Fruit fly (Drosophila melanogaster) whole organism, prepupa: ENCODE measurements around the gene CG5946.

Experiments
- Blimp-1 ChIP-seq: fragments of 200-800 bp; sonication (Bioruptor generic); optimal IDR thresholded peaks from 3 replicates; lab custom pipeline; 2017; ENCODE audit warnings: missing biosample characterization, missing genetic modification characterization, mild to moderate bottlenecking, moderate library complexity, missing genetic modification reagents
- CG10631 ChIP-seq: fragments of 200-800 bp; sonication (Bioruptor generic); optimal IDR thresholded peaks from 2 replicates; lab custom pipeline; 2016; ENCODE audit warnings: missing biosample characterization, missing genetic modification characterization
- CG10669 ChIP-seq: fragments of 200-800 bp; sonication (Bioruptor generic); optimal IDR thresholded peaks from 3 replicates; lab custom pipeline; 2018; ENCODE audit warnings: missing biosample characterization, mild to moderate bottlenecking, missing genetic modification characterization, moderate library complexity
- CG11762 ChIP-seq: fragments of 200-800 bp; sonication (Bioruptor generic); optimal IDR thresholded peaks from 3 replicates; lab custom pipeline; 2016; ENCODE audit warnings: missing biosample characterization, missing genetic modification characterization; ENCODE audit not compliant: insufficient read depth
- CG11902 ChIP-seq: fragments of 200-800 bp; sonication (Bioruptor generic); optimal IDR thresholded peaks from 3 replicates; lab custom pipeline; 2016; ENCODE audit warnings: missing biosample characterization, missing genetic modification characterization
- CG16779 ChIP-seq: fragments of 200-800 bp; sonication (Bioruptor generic); optimal IDR thresholded peaks from 3 replicates; lab custom pipeline; 2017; ENCODE audit warnings: missing biosample characterization, mild to moderate bottlenecking, missing genetic modification characterization
- CG3032 ChIP-seq: fragments of 200-800 bp; optimal IDR thresholded peaks from 2 replicates; lab custom pipeline; 2019; ENCODE audit warnings: missing biosample characterization, mild to moderate bottlenecking, missing genetic modification characterization, moderate library complexity
- CG31627 ChIP-seq: fragments of 200-800 bp; sonication (Bioruptor generic); optimal IDR thresholded peaks from 3 replicates; lab custom pipeline; 2016; ENCODE audit warnings: missing biosample characterization, missing genetic modification characterization
- CG32006 ChIP-seq: fragments of 200-800 bp; sonication (Bioruptor generic); optimal IDR thresholded peaks from 3 replicates; lab custom pipeline; 2017; ENCODE audit warnings: missing biosample characterization, mild to moderate bottlenecking, missing genetic modification characterization
- CG4318 ChIP-seq: fragments of 200-800 bp; sonication (Bioruptor generic); optimal IDR thresholded peaks from 3 replicates; lab custom pipeline; 2017; ENCODE audit warnings: missing biosample characterization, mild to moderate bottlenecking, missing genetic modification characterization
- CG6163 ChIP-seq: fragments of 200-800 bp; sonication (Bioruptor generic); IDR thresholded peaks from 3 replicates; pipeline ENCODE4 v1.3.6; 2022; ENCODE audit warnings: missing biosample characterization, missing genetic modification characterization
- CG6276 ChIP-seq: fragments of 200-800 bp; sonication (Bioruptor generic); optimal IDR thresholded peaks from 2 replicates; lab custom pipeline; 2017; ENCODE audit warnings: missing biosample characterization, mild to moderate bottlenecking, missing genetic modification characterization
- CG6792 ChIP-seq: fragments of 200-800 bp; sonication (Bioruptor generic); optimal IDR thresholded peaks from 3 replicates; lab custom pipeline; 2016; ENCODE audit warnings: missing biosample characterization, missing genetic modification characterization
- CG6854 ChIP-seq: fragments of 200-800 bp; sonication (Bioruptor generic); optimal IDR thresholded peaks from 2 replicates; lab custom pipeline; 2017; ENCODE audit warnings: missing biosample characterization, mild to moderate bottlenecking, missing genetic modification characterization
- CG7368 ChIP-seq: fragments of 200-800 bp; sonication (Bioruptor generic); optimal IDR thresholded peaks from 3 replicates; lab custom pipeline; 2016; ENCODE audit warnings: missing biosample characterization, missing genetic modification characterization
- CG8119 ChIP-seq: fragments of 200-800 bp; sonication (Bioruptor generic); IDR thresholded peaks from 3 replicates; pipeline ENCODE4 v1.3.6; 2022; ENCODE audit warnings: missing biosample characterization, missing genetic modification characterization
- CG8319 ChIP-seq: fragments of 200-800 bp; sonication (Bioruptor generic); optimal IDR thresholded peaks from 3 replicates; lab custom pipeline; 2016; ENCODE audit warnings: missing biosample characterization, missing genetic modification characterization
- CG8632 ChIP-seq: fragments of 200-800 bp; sonication (Bioruptor generic); optimal IDR thresholded peaks from 3 replicates; lab custom pipeline; 2016; ENCODE audit warnings: missing biosample characterization, missing genetic modification characterization
- CG9139 ChIP-seq: fragments of 200-800 bp; sonication (Bioruptor generic); optimal IDR thresholded peaks from 3 replicates; lab custom pipeline; 2017; ENCODE audit warnings: missing biosample characterization, mild to moderate bottlenecking, missing genetic modification characterization
- Eip75B ChIP-seq: fragments of 200-800 bp; sonication (Bioruptor generic); optimal IDR thresholded peaks from 3 replicates; lab custom pipeline; 2016; ENCODE audit warnings: missing biosample characterization, missing genetic modification characterization
- Eip78C ChIP-seq: fragments of 200-800 bp; sonication (Bioruptor generic); peaks from one replicate; lab custom pipeline; 2016; ENCODE audit warnings: missing biosample characterization, missing genetic modification characterization
- Eip93F ChIP-seq: fragments of 200-800 bp; sonication (Bioruptor generic); optimal IDR thresholded peaks from 2 replicates; lab custom pipeline; 2016; ENCODE audit warnings: missing biosample characterization, mild to moderate bottlenecking, missing genetic modification characterization
- Ets96B ChIP-seq: fragments of 200-800 bp; optimal IDR thresholded peaks from 2 replicates; lab custom pipeline; 2019; ENCODE audit warnings: missing biosample characterization, mild to moderate bottlenecking, missing genetic modification characterization, moderate library complexity
- Gug ChIP-seq: fragments of 200-800 bp; sonication (Bioruptor generic); IDR thresholded peaks from 2 replicates; pipeline ENCODE4 v1.3.6; 2022; ENCODE audit warnings: missing biosample characterization, missing genetic modification characterization
- Hr38 ChIP-seq: sonication (Bioruptor generic); optimal IDR thresholded peaks from 2 replicates; lab custom pipeline; 2016; ENCODE audit warnings: missing biosample characterization, missing genetic modification characterization
- Lpt ChIP-seq: fragments of 200-800 bp; sonication (Bioruptor generic); optimal IDR thresholded peaks from 3 replicates; lab custom pipeline; 2016; ENCODE audit warnings: missing biosample characterization, missing genetic modification characterization
- Met ChIP-seq: fragments of 200-800 bp; sonication (Bioruptor generic); optimal IDR thresholded peaks from 3 replicates; lab custom pipeline; 2016; ENCODE audit warnings: missing biosample characterization, missing genetic modification characterization
- OdsH ChIP-seq: fragments of 200-800 bp; sonication (Bioruptor generic); optimal IDR thresholded peaks from 3 replicates; lab custom pipeline; 2016; ENCODE audit warnings: missing biosample characterization, missing genetic modification characterization
- Smox ChIP-seq: fragments of 200-800 bp; sonication (Bioruptor generic); optimal IDR thresholded peaks from 3 replicates; lab custom pipeline; 2016; ENCODE audit warnings: missing biosample characterization, missing genetic modification characterization
- Sox102F ChIP-seq: fragments of 200-800 bp; sonication (Bioruptor generic); optimal IDR thresholded peaks from 2 replicates; lab custom pipeline; 2016; ENCODE audit warnings: missing biosample characterization, mild to moderate bottlenecking, missing genetic modification characterization
- Sox14 ChIP-seq: fragments of 200-800 bp; sonication (Bioruptor generic); optimal IDR thresholded peaks from 3 replicates; lab custom pipeline; 2016; ENCODE audit warnings: missing biosample characterization, missing genetic modification characterization
- achi ChIP-seq: fragments of 200-800 bp; sonication (Bioruptor generic); optimal IDR thresholded peaks from 3 replicates; lab custom pipeline; 2016; ENCODE audit warnings: missing biosample characterization, missing genetic modification characterization
- cyc ChIP-seq: fragments of 200-800 bp; sonication (Bioruptor generic); optimal IDR thresholded peaks from 3 replicates; lab custom pipeline; 2016; ENCODE audit warnings: missing biosample characterization, missing genetic modification characterization
- dac ChIP-seq: fragments of 200-800 bp; sonication (Bioruptor generic); optimal IDR thresholded peaks from 2 replicates; lab custom pipeline; 2017; ENCODE audit warnings: missing biosample characterization, mild to moderate bottlenecking, missing genetic modification characterization
- dsx ChIP-seq: fragments of 200-800 bp; optimal IDR thresholded peaks from 3 replicates; lab custom pipeline; 2019; ENCODE audit warnings: missing biosample characterization, mild to moderate bottlenecking, missing genetic modification characterization, moderate library complexity; ENCODE audit not compliant: poor library complexity, severe bottlenecking
- eg ChIP-seq: fragments of 200-800 bp; sonication (Bioruptor generic); IDR thresholded peaks from 3 replicates; pipeline ENCODE4 v1.3.6; 2022; ENCODE audit warnings: missing biosample characterization, missing genetic modification characterization
- esn ChIP-seq: fragments of 200-800 bp; sonication (Bioruptor generic); optimal IDR thresholded peaks from 2 replicates; lab custom pipeline; 2016; ENCODE audit warnings: missing biosample characterization, mild to moderate bottlenecking, missing genetic modification characterization, moderate library complexity
- fd59A ChIP-seq: fragments of 200-800 bp; sonication (Bioruptor generic); optimal IDR thresholded peaks from 2 replicates; lab custom pipeline; 2017; ENCODE audit warnings: missing biosample characterization, mild to moderate bottlenecking, missing genetic modification characterization, missing genetic modification reagents
- fd85E ChIP-seq: fragments of 200-800 bp; sonication (Bioruptor generic); optimal IDR thresholded peaks from 3 replicates; lab custom pipeline; 2016; ENCODE audit warnings: missing biosample characterization, missing genetic modification characterization
- fkh ChIP-seq: fragments of 200-800 bp; sonication (Bioruptor generic); optimal IDR thresholded peaks from 3 replicates; lab custom pipeline; 2017; ENCODE audit warnings: missing biosample characterization, mild to moderate bottlenecking, missing genetic modification characterization, moderate library complexity
- lz ChIP-seq: fragments of 200-800 bp; sonication (Bioruptor generic); optimal IDR thresholded peaks from 3 replicates; lab custom pipeline; 2016; ENCODE audit warnings: missing biosample characterization, missing genetic modification characterization
- pdm3 ChIP-seq: fragments of 200-800 bp; sonication (Bioruptor generic); optimal IDR thresholded peaks from 3 replicates; lab custom pipeline; 2016; ENCODE audit warnings: missing biosample characterization, missing genetic modification characterization
- spab ChIP-seq: fragments of 200-800 bp; sonication (Bioruptor generic); optimal IDR thresholded peaks from 2 replicates; lab custom pipeline; 2017; ENCODE audit warnings: missing biosample characterization, mild to moderate bottlenecking, missing genetic modification characterization, missing genetic modification reagents
- svp ChIP-seq: fragments of 200-800 bp; sonication (Bioruptor generic); peaks from one replicate; lab custom pipeline; 2016; ENCODE audit warnings: missing biosample characterization, missing genetic modification characterization
- topi ChIP-seq: fragments of 200-800 bp; sonication (Bioruptor generic); optimal IDR thresholded peaks from 3 replicates; lab custom pipeline; 2016; ENCODE audit warnings: missing biosample characterization, missing genetic modification characterization

Gene CG5946

dm6 chr3L:11821723-11822445, at the start of gene CG5946, which contains the start of gene CG11597:
Gene CG5946 (minus strand): TSS chr3L:11822275.
Gene CG11597 (minus strand): TSS chr3L:11822275.
- peak; percentile 13 for TF ChIP-seq cyc (GFP tag; lab: Kevin White, UChicago)
- TF ChIP-seq fkh (GFP tag; lab: Kevin White, UChicago) = no peak
- peak; percentile 45 for TF ChIP-seq Eip78C
- no peak for TF ChIP-seq OdsH (GFP tag; lab: Kevin White, UChicago)
- TF ChIP-seq CG31627 (GFP tag; lab: Kevin White, UChicago) = peak; percentile 19
- no peak for TF ChIP-seq CG16779
- TF ChIP-seq CG6276 = peak; percentile 46
- peak; percentile 62 for TF ChIP-seq Blimp-1
- no peak for TF ChIP-seq pdm3 (GFP tag; lab: Kevin White, UChicago)
- TF ChIP-seq Sox14 = peak; percentile 31

dm6 chr3L:11871205-11871604, 49.1 kb upstream of the CG5946 start, which contains the start of gene CG5906:
Gene CG5906 (minus strand): TSS chr3L:11871305.
- no peak for TF ChIP-seq CG6163 (GFP tag; lab: Robert Waterston, UW)
- no peak for TF ChIP-seq CG32006
- no peak for TF ChIP-seq cyc (GFP tag; lab: Kevin White, UChicago)
- TF ChIP-seq Eip93F (GFP tag; lab: Kevin White, UChicago) = no peak
- no peak for TF ChIP-seq CG9139 (GFP tag; lab: Kevin White, UChicago)
- TF ChIP-seq, all 60 proteins: peak for 0

dm6 chr3L:11869328-11869727, 47.3 kb upstream of the CG5946 start:
- TF ChIP-seq Lpt (GFP tag; lab: Kevin White, UChicago) = no peak
- no peak for TF ChIP-seq CG32006
- TF ChIP-seq Sox102F (GFP tag; lab: Kevin White, UChicago) = no peak
- TF ChIP-seq CG8319 = no peak
- no peak for TF ChIP-seq CG31627 (GFP tag; lab: Kevin White, UChicago)
- TF ChIP-seq Eip75B = no peak
- peak; percentile 60 for TF ChIP-seq Eip78C
- TF ChIP-seq CG3032 = no peak
- no peak for TF ChIP-seq CG8119 (GFP tag; lab: Robert Waterston, UW)
- no peak for TF ChIP-seq CG10669
- TF ChIP-seq CG9139 (GFP tag; lab: Kevin White, UChicago) = no peak
- no peak for TF ChIP-seq dsx
- no peak for TF ChIP-seq CG11902
- TF ChIP-seq Met (GFP tag; lab: Kevin White, UChicago) = peak; percentile 14
- TF ChIP-seq pdm3 (GFP tag; lab: Kevin White, UChicago) = no peak
- TF ChIP-seq svp = peak; percentile 46
- peak; percentile 1 for TF ChIP-seq esn

dm6 chr3L:11863587-11863986, 41.5 kb upstream of the CG5946 start:
- TF ChIP-seq spab = no peak
- peak; percentile 11 for TF ChIP-seq CG32006
- TF ChIP-seq OdsH (GFP tag; lab: Kevin White, UChicago) = no peak
- TF ChIP-seq fd85E (GFP tag; lab: Kevin White, UChicago) = no peak
- TF ChIP-seq CG7368 (GFP tag; lab: Kevin White, UChicago) = no peak
- peak; percentile 16 for TF ChIP-seq CG10631 (GFP tag; lab: Kevin White, UChicago)
- peak; percentile 46 for TF ChIP-seq Eip78C
- TF ChIP-seq CG6854 (GFP tag; lab: Kevin White, UChicago) = no peak
- no peak for TF ChIP-seq Sox14
- no peak for TF ChIP-seq Hr38 (GFP tag; lab: Kevin White, UChicago)
- no peak for TF ChIP-seq fkh (GFP tag; lab: Kevin White, UChicago)
- no peak for TF ChIP-seq Sox102F (GFP tag; lab: Kevin White, UChicago)
- TF ChIP-seq CG8319 = no peak
- TF ChIP-seq CG4318 = no peak
- no peak for TF ChIP-seq Smox (GFP tag; lab: Kevin White, UChicago)
- TF ChIP-seq Gug (GFP tag; lab: Robert Waterston, UW) = no peak
- TF ChIP-seq topi (GFP tag; lab: Kevin White, UChicago) = no peak
- TF ChIP-seq fd59A = no peak
- peak; percentile 34 for TF ChIP-seq Ets96B (tag; lab: Kevin White, UChicago)
- no peak for TF ChIP-seq CG9139 (GFP tag; lab: Kevin White, UChicago)
- no peak for TF ChIP-seq achi (GFP tag; lab: Kevin White, UChicago)
- TF ChIP-seq CG31627 (GFP tag; lab: Kevin White, UChicago) = no peak
- no peak for TF ChIP-seq CG3032
- TF ChIP-seq dac (GFP tag; lab: Kevin White, UChicago) = no peak
- TF ChIP-seq eg (GFP tag; lab: Robert Waterston, UW) = no peak
- no peak for TF ChIP-seq lz (GFP tag; lab: Kevin White, UChicago)
- TF ChIP-seq CG6792 (GFP tag; lab: Kevin White, UChicago) = no peak
- TF ChIP-seq CG8632 (GFP tag; lab: Kevin White, UChicago) = no peak
- no peak for TF ChIP-seq CG11762
